Worm (Caenorhabditis elegans) whole organism, L4 larva: ENCODE results near the gene sedl-1.

Source experiments
- D1046.2 ChIP-seq: fragments of 200-800 bp; sonication (Bioruptor generic); IDR thresholded peaks from 2 replicates; pipeline ENCODE4 v1.3.6; 2022; ENCODE audit warnings: missing genetic modification characterization, missing compliant biosample characterization
- F26F4.8 ChIP-seq: fragments of 200-800 bp; sonication (Bioruptor generic); conservative IDR thresholded peaks from 2 replicates; pipeline ENCODE4 v1.3.6; 2022; ENCODE audit warnings: missing genetic modification characterization, missing compliant biosample characterization
- F49E8.2 ChIP-seq: sonication (generic microtip); optimal IDR thresholded peaks from 2 replicates; lab custom pipeline; 2016; ENCODE audit warnings: missing compliant biosample characterization, mild to moderate bottlenecking, missing genetic modification characterization, borderline replicate concordance
- aha-1 ChIP-seq: fragments of 150-350 bp; peaks from one replicate; lab custom pipeline; 2014; ENCODE audit warnings: missing biosample characterization, missing genetic modification characterization
- ama-1 ChIP-seq: fragments of 150-350 bp; optimal IDR thresholded peaks from 2 replicates; lab custom pipeline; 2014; ENCODE audit warnings: inconsistent platforms, mixed read lengths
- ceh-82 ChIP-seq: sonication (generic microtip); optimal IDR thresholded peaks from 2 replicates; lab custom pipeline; 2017; ENCODE audit warnings: missing biosample characterization, missing genetic modification characterization
- daf-16 ChIP-seq, 3 experiments: sonication (generic microtip); optimal IDR thresholded peaks; 2 replicates each; lab custom pipeline; 2016 to 2017; ENCODE audit warnings: missing genetic modification characterization in 3 of 3, missing genetic modification reagents in 3 of 3, mild to moderate bottlenecking in 2 of 3, missing compliant biosample characterization in 2 of 3, missing biosample characterization in 1 of 3, moderate library complexity in 1 of 3
- dmd-6 ChIP-seq: fragments of 200-800 bp; sonication (Bioruptor generic); IDR thresholded peaks from 2 replicates; pipeline ENCODE4 v1.3.6; 2022; ENCODE audit warnings: missing genetic modification reagents, missing genetic modification characterization, missing compliant biosample characterization
- dmd-9 ChIP-seq: fragments of 200-800 bp; sonication (Bioruptor generic); IDR thresholded peaks from 2 replicates; pipeline ENCODE4 v1.3.6; 2022; ENCODE audit warnings: missing genetic modification reagents, missing genetic modification characterization, missing compliant biosample characterization
- dpl-1 ChIP-seq: fragments of 150-350 bp; optimal IDR thresholded peaks from 2 replicates; lab custom pipeline; 2014; ENCODE audit warnings: missing biosample characterization, missing genetic modification reagents, missing genetic modification characterization
- fos-1 ChIP-seq: fragments of 150-350 bp; optimal IDR thresholded peaks from 2 replicates; lab custom pipeline; 2014; ENCODE audit warnings: missing biosample characterization, missing genetic modification characterization
- hlh-11 ChIP-seq: fragments of 200-800 bp; sonication (Bioruptor generic); optimal IDR thresholded peaks from 2 replicates; lab custom pipeline; 2018; ENCODE audit warnings: mild to moderate bottlenecking, missing genetic modification characterization, missing compliant biosample characterization
- hlh-30 ChIP-seq: sonication (generic microtip); optimal IDR thresholded peaks from 2 replicates; lab custom pipeline; 2017; ENCODE audit warnings: antibody characterized with exemption, mild to moderate bottlenecking, missing genetic modification characterization, missing compliant biosample characterization; ENCODE audit not compliant: insufficient read depth
- jun-1 ChIP-seq: fragments of 150-350 bp; optimal IDR thresholded peaks from 2 replicates; lab custom pipeline; 2014; ENCODE audit warnings: missing biosample characterization, missing genetic modification reagents, missing genetic modification characterization
- lin-29 ChIP-seq: fragments of 200-800 bp; sonication (Bioruptor generic); IDR thresholded peaks from 2 replicates; pipeline ENCODE4 v1.3.6; 2022; ENCODE audit warnings: missing genetic modification reagents, missing genetic modification characterization, missing compliant biosample characterization
- lin-38 ChIP-seq: fragments of 200-800 bp; sonication (Bioruptor generic); IDR thresholded peaks from 2 replicates; pipeline ENCODE4 v1.3.6; 2022; ENCODE audit warnings: missing genetic modification reagents, missing genetic modification characterization, missing compliant biosample characterization
- lin-39 ChIP-seq: fragments of 150-350 bp; optimal IDR thresholded peaks from 2 replicates; lab custom pipeline; 2014; ENCODE audit warnings: missing biosample characterization, missing genetic modification reagents, missing genetic modification characterization
- mdl-1 ChIP-seq, 2 experiments: fragments of 150-350 bp in 1 of 2; sonication (generic microtip) in 1 of 2; optimal IDR thresholded peaks; 2 replicates each; lab custom pipeline; 2014 to 2017; ENCODE audit warnings: missing biosample characterization in 2 of 2, missing genetic modification characterization in 2 of 2
- mxl-2 ChIP-seq: fragments of 200-800 bp; sonication (Bioruptor generic); conservative IDR thresholded peaks from 2 replicates; pipeline ENCODE4 v1.3.6; 2022; ENCODE audit warnings: missing genetic modification reagents, missing genetic modification characterization, missing compliant biosample characterization
- mxl-3 ChIP-seq: fragments of 200-800 bp; sonication (Bioruptor generic); optimal IDR thresholded peaks from 2 replicates; lab custom pipeline; 2018; ENCODE audit warnings: mild to moderate bottlenecking, missing genetic modification characterization, missing compliant biosample characterization
- nhr-102 ChIP-seq: sonication (generic microtip); optimal IDR thresholded peaks from 2 replicates; lab custom pipeline; 2016; ENCODE audit warnings: mild to moderate bottlenecking, missing genetic modification characterization, moderate library complexity, missing compliant biosample characterization
- nhr-28 ChIP-seq: fragments of 150-350 bp; optimal IDR thresholded peaks from 2 replicates; lab custom pipeline; 2014; ENCODE audit warnings: missing biosample characterization, missing genetic modification characterization
- nhr-41 ChIP-seq: fragments of 200-800 bp; sonication (Bioruptor generic); IDR thresholded peaks from 2 replicates; pipeline ENCODE4 v1.3.6; 2022; ENCODE audit warnings: missing genetic modification reagents, missing genetic modification characterization, missing compliant biosample characterization
- nhr-42 ChIP-seq: fragments of 200-800 bp; sonication (Bioruptor generic); IDR thresholded peaks from 2 replicates; pipeline ENCODE4 v1.3.6; 2022; ENCODE audit warnings: missing genetic modification characterization, missing compliant biosample characterization
- pqm-1 ChIP-seq: sonication (generic microtip); optimal IDR thresholded peaks from 2 replicates; lab custom pipeline; 2017; ENCODE audit warnings: missing biosample characterization, missing genetic modification characterization
- rbr-2 ChIP-seq: sonication (generic microtip); optimal IDR thresholded peaks from 2 replicates; lab custom pipeline; 2016; ENCODE audit warnings: missing genotype, missing genetic modification characterization, missing compliant biosample characterization
- sdz-12 ChIP-seq: fragments of 200-800 bp; sonication (Bioruptor generic); optimal IDR thresholded peaks from 2 replicates; lab custom pipeline; 2018; ENCODE audit warnings: mild to moderate bottlenecking, missing genetic modification characterization, missing compliant biosample characterization
- set-16 ChIP-seq: fragments of 200-800 bp; sonication (Bioruptor generic); IDR thresholded peaks from 2 replicates; pipeline ENCODE4 v1.3.6; 2022; ENCODE audit warnings: missing genetic modification reagents, missing genetic modification characterization, missing compliant biosample characterization
- unc-62 ChIP-seq, 3 experiments: fragments of 150-350 bp in 1 of 3; sonication (generic microtip); optimal IDR thresholded peaks in 2 of 3; peaks in 1 of 3; 1 replicate in 1 of 3; 2 replicates in 2 of 3; lab custom pipeline; 2014 to 2017; ENCODE audit warnings: missing biosample characterization in 3 of 3, missing genetic modification characterization in 3 of 3, missing genetic modification reagents in 3 of 3, missing genotype in 1 of 3
- zfp-2 ChIP-seq: sonication (generic microtip); optimal IDR thresholded peaks from 2 replicates; lab custom pipeline; 2016; ENCODE audit warnings: mild to moderate bottlenecking, missing genetic modification characterization, missing compliant biosample characterization
- ztf-7 ChIP-seq: fragments of 150-350 bp; optimal IDR thresholded peaks from 2 replicates; lab custom pipeline; 2014; ENCODE audit warnings: missing biosample characterization, missing genetic modification characterization

The sedl-1 gene

ce11 chrX:1485718-1486117 lies 45.7 kb upstream of the sedl-1 start, which contains the start of gene D1005.4:
Gene D1005.4, minus strand, starts transcription at chrX:1485818.
- TF ChIP-seq nhr-28 (tag; lab: Kevin White, UChicago) (peak; percentile 38), nhr-102 (no peak)

ce11 chrX:1483229-1483628 lies 43.2 kb upstream of the sedl-1 start:
- TF ChIP-seq nhr-42 (GFP tag; lab: Robert Waterston, UW) (no peak), aha-1 (tag; lab: Kevin White, UChicago) (peak; percentile 90), lin-38 (GFP tag; lab: Robert Waterston, UW) (no peak), sdz-12 (GFP tag; lab: Kevin White, UChicago) (no peak), dpl-1 (GFP tag; lab: Kevin White, UChicago) (no peak), dmd-9 (GFP tag; lab: Robert Waterston, UW) (no peak)

ce11 chrX:1480564-1480963 lies 40.5 kb upstream of the sedl-1 start:
- TF ChIP-seq lin-39 (tag; lab: Kevin White, UChicago) (no peak), fos-1 (tag; lab: Kevin White, UChicago) (no peak), zfp-2 (tag; lab: Kevin White, UChicago) (no peak)
- TF ChIP-seq, all 104 proteins: peak for 0

ce11 chrX:1479637-1480036 lies 39.6 kb upstream of the sedl-1 start:
- TF ChIP-seq dmd-6 (GFP tag; lab: Robert Waterston, UW) (peak; percentile 45; the same call in 1 of the 2 replicates), hlh-11 (tag; lab: Kevin White, UChicago) (peak; percentile 25), D1046.2 (GFP tag; lab: Robert Waterston, UW) (no peak), unc-62 (GFP tag; optimal IDR thresholded peaks at IDR 0.05 in 1 of 2; lab: Kevin White, UChicago) (peak in 1 of 2 experiments; percentile 70), unc-62 (tag; optimal IDR thresholded peaks at IDR 0.05; lab: Kevin White, UChicago) (no peak), aha-1 (tag; lab: Kevin White, UChicago) (peak; percentile 36), nhr-41 (GFP tag; lab: Robert Waterston, UW) (no peak), daf-16 (GFP tag; optimal IDR thresholded peaks at IDR 0.05; lab: Kevin White, UChicago) (no peak), daf-16 (tag; optimal IDR thresholded peaks at IDR 0.05; lab: Kevin White, UChicago) (peak; percentile 40), mxl-2 (GFP tag; lab: Robert Waterston, UW) (peak; percentile 97), F49E8.2 (tag; lab: Kevin White, UChicago) (no peak), hlh-30 (tag; lab: Kevin White, UChicago) (peak; percentile 71)

- TF ChIP-seq daf-16 (GFP tag; optimal IDR thresholded peaks at IDR 0.05; lab: Kevin White, UChicago): no peak
- TF ChIP-seq daf-16 (tag; optimal IDR thresholded peaks at IDR 0.05; lab: Kevin White, UChicago): peak; percentile 67
- TF ChIP-seq lin-29 (GFP tag; lab: Robert Waterston, UW): no peak
- TF ChIP-seq set-16 (GFP tag; lab: Robert Waterston, UW): no peak
- TF ChIP-seq aha-1 (tag; lab: Kevin White, UChicago): peak; percentile 83
- TF ChIP-seq mdl-1 (tag; optimal IDR thresholded peaks at IDR 0.05; lab: Kevin White, UChicago): peak in 1 of 2 experiments; percentile 55
- no peak for TF ChIP-seq pqm-1 (tag; lab: Kevin White, UChicago)
- TF ChIP-seq F26F4.8: no peak
- TF ChIP-seq ama-1 (lab: Kevin White, UChicago): no peak
- TF ChIP-seq ceh-82 (tag; lab: Kevin White, UChicago): no peak
- no peak for TF ChIP-seq jun-1 (tag; lab: Kevin White, UChicago)
- TF ChIP-seq unc-62 (GFP tag; optimal IDR thresholded peaks at IDR 0.05 in 1 of 2; lab: Kevin White, UChicago): peak in 1 of 2 experiments; percentile 58
- no peak for TF ChIP-seq unc-62 (tag; optimal IDR thresholded peaks at IDR 0.05; lab: Kevin White, UChicago)
- no peak for TF ChIP-seq F49E8.2 (tag; lab: Kevin White, UChicago)
- TF ChIP-seq ztf-7: no peak
- peak; percentile 33 for TF ChIP-seq rbr-2 (tag; lab: Kevin White, UChicago)
- TF ChIP-seq mxl-3: no peak
Observed at ce11 chrX:1479190-1479589, 39.1 kb upstream of the sedl-1 start, which contains the start of gene acly-1. Gene acly-1, plus strand, starts transcription at chrX:1479542.
